Worm (Caenorhabditis elegans) whole organism, L2 larva: Measurements from ENCODE around the gene C52E2.2.

Experiments
- C34F6.9 ChIP-seq: fragments of 150-350 bp; optimal IDR thresholded peaks from 2 replicates; lab custom pipeline; 2014; ENCODE audit warnings: missing biosample characterization, missing genetic modification characterization
- F13H6.1 ChIP-seq: sonication (generic microtip); optimal IDR thresholded peaks from 2 replicates; lab custom pipeline; 2016; ENCODE audit warnings: missing genetic modification characterization, missing compliant biosample characterization
- ZK546.5 ChIP-seq: sonication (generic microtip); optimal IDR thresholded peaks from 2 replicates; lab custom pipeline; 2017; ENCODE audit warnings: missing biosample characterization, missing genetic modification characterization
- alr-1 ChIP-seq: fragments of 150-350 bp; optimal IDR thresholded peaks from 2 replicates; lab custom pipeline; 2014; ENCODE audit warnings: missing biosample characterization, missing genetic modification characterization
- ama-1 ChIP-seq: fragments of 150-350 bp; optimal IDR thresholded peaks from 2 replicates; lab custom pipeline; 2018; ENCODE audit warnings: inconsistent platforms
- ceh-16 ChIP-seq: fragments of 150-350 bp; optimal IDR thresholded peaks from 2 replicates; lab custom pipeline; 2014; ENCODE audit warnings: missing biosample characterization, missing genetic modification characterization
- crh-2 ChIP-seq: sonication (generic microtip); optimal IDR thresholded peaks from 2 replicates; lab custom pipeline; 2017; ENCODE audit warnings: missing biosample characterization, missing genetic modification characterization
- dmd-4 ChIP-seq: sonication (generic microtip); optimal IDR thresholded peaks from 2 replicates; lab custom pipeline; 2017; ENCODE audit warnings: missing biosample characterization, missing genetic modification characterization
- egl-27 ChIP-seq: sonication (generic microtip); optimal IDR thresholded peaks from 3 replicates; lab custom pipeline; 2017; ENCODE audit warnings: missing biosample characterization, missing genetic modification reagents, missing genetic modification characterization
- fos-1 ChIP-seq: fragments of 150-350 bp; optimal IDR thresholded peaks from 2 replicates; lab custom pipeline; 2014; ENCODE audit warnings: missing biosample characterization, missing genetic modification characterization
- gmeb-1 ChIP-seq: fragments of 150-350 bp; optimal IDR thresholded peaks from 2 replicates; lab custom pipeline; 2014; ENCODE audit warnings: missing biosample characterization, missing genetic modification characterization
- lin-11 ChIP-seq: fragments of 150-350 bp; sonication (generic microtip); optimal IDR thresholded peaks from 2 replicates; lab custom pipeline; 2014; ENCODE audit warnings: missing biosample characterization, missing genetic modification characterization, inconsistent platforms, mixed read lengths
- lin-13 ChIP-seq: fragments of 150-350 bp; optimal IDR thresholded peaks from 2 replicates; lab custom pipeline; 2014; ENCODE audit warnings: missing biosample characterization, missing genetic modification reagents, missing genetic modification characterization
- lin-39 ChIP-seq: fragments of 150-350 bp; optimal IDR thresholded peaks from 2 replicates; lab custom pipeline; 2014; ENCODE audit warnings: missing biosample characterization, missing genetic modification reagents, missing genetic modification characterization
- lsy-2 ChIP-seq, 2 experiments: fragments of 150-350 bp in 1 of 2; sonication (generic microtip) in 1 of 2; optimal IDR thresholded peaks; 2 replicates each; lab custom pipeline; 2014 to 2017; ENCODE audit warnings: missing biosample characterization in 2 of 2, missing genetic modification characterization in 2 of 2
- mab-5 ChIP-seq: fragments of 150-350 bp; optimal IDR thresholded peaks from 2 replicates; lab custom pipeline; 2014; ENCODE audit warnings: missing biosample characterization, missing genetic modification characterization
- nhr-10 ChIP-seq: sonication (generic microtip); optimal IDR thresholded peaks from 2 replicates; lab custom pipeline; 2017; ENCODE audit warnings: missing biosample characterization, missing genetic modification characterization
- nhr-11 ChIP-seq: fragments of 150-350 bp; optimal IDR thresholded peaks from 2 replicates; lab custom pipeline; 2014; ENCODE audit warnings: missing biosample characterization, missing genetic modification characterization
- nhr-12 ChIP-seq: fragments of 150-350 bp; optimal IDR thresholded peaks from 2 replicates; lab custom pipeline; 2014; ENCODE audit warnings: missing biosample characterization, missing genetic modification characterization
- nhr-129 ChIP-seq: fragments of 150-350 bp; optimal IDR thresholded peaks from 2 replicates; lab custom pipeline; 2014; ENCODE audit warnings: missing biosample characterization, missing genetic modification characterization
- nhr-21 ChIP-seq: fragments of 150-350 bp; optimal IDR thresholded peaks from 2 replicates; lab custom pipeline; 2014; ENCODE audit warnings: missing biosample characterization, missing genetic modification characterization
- nhr-25 ChIP-seq: fragments of 150-350 bp; sonication (generic microtip); optimal IDR thresholded peaks from 3 replicates; lab custom pipeline; 2014; ENCODE audit warnings: missing biosample characterization, missing genetic modification characterization
- nhr-77 ChIP-seq: fragments of 150-350 bp; optimal IDR thresholded peaks from 2 replicates; lab custom pipeline; 2014; ENCODE audit warnings: missing biosample characterization, missing genetic modification characterization
- peb-1 ChIP-seq: fragments of 150-350 bp; optimal IDR thresholded peaks from 2 replicates; lab custom pipeline; 2014; ENCODE audit warnings: missing biosample characterization, missing genetic modification characterization
- sem-4 ChIP-seq: fragments of 150-350 bp; optimal IDR thresholded peaks from 2 replicates; lab custom pipeline; 2014; ENCODE audit warnings: missing biosample characterization, missing genetic modification reagents, missing genetic modification characterization
- skn-1 ChIP-seq: sonication (generic microtip); optimal IDR thresholded peaks from 2 replicates; lab custom pipeline; 2017; ENCODE audit warnings: missing biosample characterization, missing genetic modification characterization
- sma-9 ChIP-seq, 2 experiments: fragments of 150-350 bp in 1 of 2; sonication (generic microtip) in 1 of 2; optimal IDR thresholded peaks; 2 replicates each; lab custom pipeline; 2014 to 2016; ENCODE audit warnings: missing genetic modification characterization in 2 of 2, mild to moderate bottlenecking in 1 of 2, missing biosample characterization in 1 of 2, missing compliant biosample characterization in 1 of 2, missing genetic modification reagents in 1 of 2, moderate library complexity in 1 of 2
- snpc-4 ChIP-seq: fragments of 150-350 bp; optimal IDR thresholded peaks from 2 replicates; lab custom pipeline; 2014; ENCODE audit warnings: missing biosample characterization, missing genetic modification characterization
- unc-55 ChIP-seq: fragments of 150-350 bp; sonication (generic microtip); optimal IDR thresholded peaks from 3 replicates; lab custom pipeline; 2014; ENCODE audit warnings: missing biosample characterization, missing genetic modification reagents, missing genetic modification characterization
- unc-62 ChIP-seq: fragments of 150-350 bp; optimal IDR thresholded peaks from 2 replicates; lab custom pipeline; 2014; ENCODE audit warnings: missing biosample characterization, missing genetic modification reagents, missing genetic modification characterization
- zag-1 ChIP-seq: fragments of 150-350 bp; optimal IDR thresholded peaks from 2 replicates; lab custom pipeline; 2014; ENCODE audit warnings: missing biosample characterization, missing genetic modification characterization
- ztf-1 ChIP-seq: fragments of 200-800 bp; sonication (Bioruptor generic); conservative IDR thresholded peaks from 2 replicates; pipeline ENCODE4 v1.3.6; 2022; ENCODE audit warnings: missing genetic modification characterization, missing compliant biosample characterization
- ztf-4 ChIP-seq: fragments of 150-350 bp; optimal IDR thresholded peaks from 2 replicates; lab custom pipeline; 2014; ENCODE audit warnings: missing biosample characterization, missing genetic modification characterization

C52E2.2 gene

ce11 chrII:1852503-1852902, at the start of gene C52E2.2:
TSS of gene C52E2.2 (plus strand) at chrII:1852803.
- TF ChIP-seq ceh-16 (tag; lab: Kevin White, UChicago) (no peak), lin-39 (tag; lab: Kevin White, UChicago) (no peak), snpc-4 (tag; lab: Kevin White, UChicago) (no peak), nhr-77 (tag; lab: Kevin White, UChicago) (no peak), mab-5 (no peak), gmeb-1 (tag; lab: Kevin White, UChicago) (no peak)

- TF ChIP-seq alr-1 (tag; lab: Kevin White, UChicago): no peak
- no peak for TF ChIP-seq nhr-11 (tag; lab: Kevin White, UChicago)
- TF ChIP-seq dmd-4 (tag; lab: Kevin White, UChicago): no peak
- no peak for TF ChIP-seq nhr-25 (tag; lab: Kevin White, UChicago)
- TF ChIP-seq ztf-1: no peak
- no peak for TF ChIP-seq ztf-4 (tag; lab: Kevin White, UChicago)
- no peak for TF ChIP-seq egl-27 (tag; lab: Kevin White, UChicago)
Observed at ce11 chrII:1806358-1806757, 46.2 kb upstream of the C52E2.2 start, which contains the start of gene C08F1.12. TSS of gene C08F1.12 (minus strand) at chrII:1806458.

ce11 chrII:1808217-1808616, 44.4 kb upstream of the C52E2.2 start, which contains the start of gene C08F1.8:
TSS of gene C08F1.8 (minus strand) at chrII:1808317.
- TF ChIP-seq lin-13 (no peak), unc-55 (peak; percentile 8), sem-4 (no peak)
- TF ChIP-seq, all 48 proteins: peak for 1

- TF ChIP-seq F13H6.1 (no peak), skn-1 (no peak), ceh-16 (tag; lab: Kevin White, UChicago) (no peak), dmd-4 (tag; lab: Kevin White, UChicago) (no peak)
Observed at ce11 chrII:1816053-1816452, 36.5 kb upstream of the C52E2.2 start.

- TF ChIP-seq sem-4 (no peak), peb-1 (tag; lab: Kevin White, UChicago) (no peak), gmeb-1 (tag; lab: Kevin White, UChicago) (no peak)
Observed at ce11 chrII:1818300-1818699, 34.3 kb upstream of the C52E2.2 start, which contains the start of gene fbxb-10. TSS of gene fbxb-10 (minus strand) at chrII:1818400.

ce11 chrII:1819944-1820570, 32.5 kb upstream of the C52E2.2 start, which contains the start of gene fbxc-19:
TSS of gene fbxc-19 (plus strand) at chrII:1820479.
- TF ChIP-seq gmeb-1 (tag; lab: Kevin White, UChicago) (peak; percentile 75), fos-1 (tag; lab: Kevin White, UChicago) (peak; percentile 97), zag-1 (no peak), nhr-11 (tag; lab: Kevin White, UChicago) (no peak), ZK546.5 (no peak), lin-11 (tag; lab: Kevin White, UChicago) (no peak), F13H6.1 (peak; percentile 44), sma-9 (GFP tag; optimal IDR thresholded peaks at IDR 0.05; lab: Kevin White, UChicago) (peak; percentile 82), sma-9 (tag; optimal IDR thresholded peaks at IDR 0.05; lab: Kevin White, UChicago) (no peak), nhr-12 (no peak), unc-62 (GFP tag; lab: Kevin White, UChicago) (no peak), nhr-129 (tag; lab: Kevin White, UChicago) (peak; percentile 100), egl-27 (tag; lab: Kevin White, UChicago) (peak; percentile 45), ama-1 (lab: Kevin White, UChicago) (no peak), lin-13 (no peak), nhr-21 (peak; percentile 29), lsy-2 (tag; optimal IDR thresholded peaks at IDR 0.05; lab: Kevin White, UChicago) (peak; percentile 46 to 75), nhr-10 (tag; lab: Kevin White, UChicago) (no peak), unc-55 (peak; percentile 71), crh-2 (peak; percentile 75), C34F6.9 (peak; percentile 87)
